Worm (Caenorhabditis elegans) whole organism, L3 larva: ENCODE measurements around the gene F55G1.7.
A peak's percentile ranks its signal among the peaks of the same experiment; 100 is the strongest.

Experiments
- R02D3.7 ChIP-seq: fragments of 150-350 bp; optimal IDR thresholded peaks from 2 replicates; lab custom pipeline; 2014; ENCODE audit warnings: missing biosample characterization, missing genetic modification characterization
- ama-1 ChIP-seq: fragments of 150-350 bp; optimal IDR thresholded peaks from 2 replicates; lab custom pipeline; 2018
- ceh-16 ChIP-seq: sonication (generic microtip); optimal IDR thresholded peaks from 2 replicates; lab custom pipeline; 2017; ENCODE audit warnings: missing biosample characterization, missing genetic modification characterization
- ceh-28 ChIP-seq: fragments of 150-350 bp; optimal IDR thresholded peaks from 2 replicates; lab custom pipeline; 2014; ENCODE audit warnings: missing biosample characterization, missing genetic modification reagents, missing genetic modification characterization
- ceh-9 ChIP-seq: sonication (generic microtip); optimal IDR thresholded peaks from 2 replicates; lab custom pipeline; 2018; ENCODE audit warnings: missing biosample characterization, missing genetic modification characterization
- daf-12 ChIP-seq: fragments of 150-350 bp; optimal IDR thresholded peaks from 2 replicates; lab custom pipeline; 2014; ENCODE audit warnings: missing biosample characterization, missing genetic modification reagents, missing genetic modification characterization
- egl-27 ChIP-seq: sonication (generic microtip); optimal IDR thresholded peaks from 4 replicates; lab custom pipeline; 2017; ENCODE audit warnings: missing biosample characterization, missing genetic modification reagents, missing genetic modification characterization
- egl-5 ChIP-seq: fragments of 150-350 bp; optimal IDR thresholded peaks from 2 replicates; lab custom pipeline; 2017; ENCODE audit warnings: missing biosample characterization, missing genetic modification reagents, missing genetic modification characterization, inconsistent platforms
- elt-1 ChIP-seq: fragments of 150-350 bp; optimal IDR thresholded peaks from 2 replicates; lab custom pipeline; 2014; ENCODE audit warnings: missing biosample characterization, missing genetic modification characterization
- elt-2 ChIP-seq: sonication (generic microtip); optimal IDR thresholded peaks from 2 replicates; lab custom pipeline; 2016; ENCODE audit warnings: missing genetic modification reagents, mild to moderate bottlenecking, missing genetic modification characterization, missing compliant biosample characterization
- elt-3 ChIP-seq, 3 experiments: fragments of 150-350 bp in 1 of 3; sonication (generic microtip) in 2 of 3; optimal IDR thresholded peaks; 2 replicates in 2 of 3; 4 replicates in 1 of 3; lab custom pipeline; 2014 to 2017; ENCODE audit warnings: missing biosample characterization in 3 of 3, missing genetic modification characterization in 3 of 3
- eor-1 ChIP-seq, 2 experiments: fragments of 150-350 bp; optimal IDR thresholded peaks; 2 replicates each; lab custom pipeline; 2014 to 2018; ENCODE audit warnings: missing biosample characterization in 2 of 2, missing genetic modification characterization in 2 of 2
- fkh-10 ChIP-seq: sonication (generic microtip); optimal IDR thresholded peaks from 2 replicates; lab custom pipeline; 2017; ENCODE audit warnings: missing biosample characterization, missing genetic modification reagents, missing genetic modification characterization
- fkh-2 ChIP-seq: fragments of 150-350 bp; optimal IDR thresholded peaks from 2 replicates; lab custom pipeline; 2014; ENCODE audit warnings: missing biosample characterization, missing genetic modification reagents, missing genetic modification characterization
- hmg-11 ChIP-seq: sonication (generic microtip); optimal IDR thresholded peaks from 2 replicates; lab custom pipeline; 2016; ENCODE audit warnings: missing genetic modification characterization, missing compliant biosample characterization
- jun-1 ChIP-seq: fragments of 150-350 bp; optimal IDR thresholded peaks from 2 replicates; lab custom pipeline; 2014; ENCODE audit warnings: missing biosample characterization, missing genetic modification reagents, missing genetic modification characterization
- lin-15B ChIP-seq: fragments of 150-350 bp; optimal IDR thresholded peaks from 2 replicates; lab custom pipeline; 2014; ENCODE audit warnings: missing biosample characterization, missing genetic modification characterization
- lsy-12 ChIP-seq: sonication (generic microtip); optimal IDR thresholded peaks from 2 replicates; lab custom pipeline; 2016; ENCODE audit warnings: mild to moderate bottlenecking, missing genetic modification characterization, missing compliant biosample characterization
- mdl-1 ChIP-seq: fragments of 150-350 bp; optimal IDR thresholded peaks from 2 replicates; lab custom pipeline; 2014; ENCODE audit warnings: missing biosample characterization, missing genetic modification characterization
- nfya-1 ChIP-seq: sonication (generic microtip); optimal IDR thresholded peaks from 2 replicates; lab custom pipeline; 2017; ENCODE audit warnings: missing genetic modification characterization, mild to moderate bottlenecking, missing compliant biosample characterization, antibody characterized with exemption, moderate library complexity; ENCODE audit not compliant: insufficient read depth
- nhr-12 ChIP-seq: fragments of 150-350 bp; optimal IDR thresholded peaks from 2 replicates; lab custom pipeline; 2014; ENCODE audit warnings: missing biosample characterization, missing genetic modification characterization
- nhr-237 ChIP-seq: fragments of 150-350 bp; optimal IDR thresholded peaks from 2 replicates; lab custom pipeline; 2014; ENCODE audit warnings: missing biosample characterization, missing genetic modification characterization
- nhr-25 ChIP-seq: sonication (generic microtip); optimal IDR thresholded peaks from 2 replicates; lab custom pipeline; 2017; ENCODE audit warnings: missing biosample characterization, missing genetic modification characterization
- nhr-43 ChIP-seq: sonication (generic microtip); optimal IDR thresholded peaks from 2 replicates; lab custom pipeline; 2016; ENCODE audit warnings: mild to moderate bottlenecking, missing genetic modification characterization, missing compliant biosample characterization; ENCODE audit not compliant: poor library complexity, severe bottlenecking
- nhr-67 ChIP-seq: fragments of 150-350 bp; optimal IDR thresholded peaks from 2 replicates; lab custom pipeline; 2014; ENCODE audit warnings: missing biosample characterization, missing genetic modification characterization
- nhr-76 ChIP-seq: fragments of 150-350 bp; sonication (generic microtip); optimal IDR thresholded peaks from 5 replicates; lab custom pipeline; 2014; ENCODE audit warnings: missing biosample characterization, missing genetic modification characterization
- nhr-77 ChIP-seq: fragments of 150-350 bp; optimal IDR thresholded peaks from 2 replicates; lab custom pipeline; 2014; ENCODE audit warnings: missing biosample characterization, missing genetic modification characterization
- pha-4 ChIP-seq: fragments of 150-350 bp; optimal IDR thresholded peaks from 2 replicates; lab custom pipeline; 2014; ENCODE audit warnings: missing biosample characterization, missing genetic modification reagents, missing genetic modification characterization
- pqm-1 ChIP-seq: fragments of 150-350 bp; optimal IDR thresholded peaks from 2 replicates; lab custom pipeline; 2017; ENCODE audit warnings: missing biosample characterization, missing genetic modification characterization, inconsistent platforms
- snpc-4 ChIP-seq: fragments of 150-350 bp; optimal IDR thresholded peaks from 2 replicates; lab custom pipeline; 2014; ENCODE audit warnings: missing biosample characterization, missing genetic modification characterization
- tbx-2 ChIP-seq: sonication (generic microtip); optimal IDR thresholded peaks from 2 replicates; lab custom pipeline; 2016; ENCODE audit warnings: mild to moderate bottlenecking, missing genetic modification characterization, missing compliant biosample characterization
- unc-39 ChIP-seq: sonication (generic microtip); optimal IDR thresholded peaks from 4 replicates; lab custom pipeline; 2017; ENCODE audit warnings: missing biosample characterization, missing genetic modification characterization
- unc-62 ChIP-seq: fragments of 150-350 bp; sonication (generic microtip); optimal IDR thresholded peaks from 4 replicates; lab custom pipeline; 2014; ENCODE audit warnings: missing biosample characterization, missing genetic modification reagents, missing genetic modification characterization
- zag-1 ChIP-seq: fragments of 150-350 bp; optimal IDR thresholded peaks from 2 replicates; lab custom pipeline; 2014; ENCODE audit warnings: missing biosample characterization, missing genetic modification characterization
- ztf-4 ChIP-seq: fragments of 150-350 bp; optimal IDR thresholded peaks from 2 replicates; lab custom pipeline; 2014; ENCODE audit warnings: missing biosample characterization, missing genetic modification characterization

The F55G1.7 gene

ce11 chrIV:7486201-7486947 is 16.7 kb upstream of the F55G1.7 start, which contains the start of the genes his-61 and his-62:
his-61 (minus strand) TSS chrIV:7486217.
his-62 (plus strand) TSS chrIV:7486545.
- TF ChIP-seq unc-39 (no peak), elt-1 (peak; percentile 42), nhr-25 (peak; percentile 85), jun-1 (tag; lab: Kevin White, UChicago) (peak; percentile 43), lsy-12 (peak; percentile 63), snpc-4 (peak; percentile 82), nhr-43 (tag; lab: Kevin White, UChicago) (peak; percentile 18), pha-4 (tag; lab: Kevin White, UChicago) (peak; percentile 73), ceh-16 (tag; lab: Kevin White, UChicago) (no peak), pqm-1 (tag; lab: Kevin White, UChicago) (peak; percentile 52), nhr-237 (no peak), lin-15B (peak; percentile 13), elt-2 (tag; lab: Kevin White, UChicago) (peak; percentile 83), nfya-1 (tag; lab: Kevin White, UChicago) (peak; percentile 49)

- TF ChIP-seq zag-1 (tag; lab: Kevin White, UChicago), result no peak
- no peak for TF ChIP-seq mdl-1 (tag; lab: Kevin White, UChicago)
- TF ChIP-seq nhr-25, result no peak
- TF ChIP-seq unc-39, result no peak
- no peak for TF ChIP-seq elt-2 (tag; lab: Kevin White, UChicago)
- TF ChIP-seq, all 47 proteins: peak for 0
Observed at ce11 chrIV:7478134-7478533, 8.5 kb upstream of the F55G1.7 start, which contains the start of gene rod-1. rod-1 (plus strand) TSS chrIV:7478452.

- no peak for TF ChIP-seq fkh-2 (tag; lab: Kevin White, UChicago)
- TF ChIP-seq unc-62 (GFP tag; lab: Kevin White, UChicago), result no peak
- no peak for TF ChIP-seq snpc-4
- TF ChIP-seq nhr-77 (tag; lab: Kevin White, UChicago), result no peak
- TF ChIP-seq elt-1, result no peak
- TF ChIP-seq eor-1 (tag; optimal IDR thresholded peaks at IDR 0.05; lab: Kevin White, UChicago), result no peak
- TF ChIP-seq nhr-237, result no peak
- no peak for TF ChIP-seq egl-5
- no peak for TF ChIP-seq daf-12 (tag; lab: Kevin White, UChicago)
- TF ChIP-seq mdl-1 (tag; lab: Kevin White, UChicago), result no peak
- TF ChIP-seq jun-1 (tag; lab: Kevin White, UChicago), result no peak
- TF ChIP-seq nhr-67, result no peak
- no peak for TF ChIP-seq elt-3 (tag; optimal IDR thresholded peaks at IDR 0.05; lab: Kevin White, UChicago)
- TF ChIP-seq hmg-11 (tag; lab: Kevin White, UChicago), result no peak
- TF ChIP-seq nhr-76 (tag; lab: Kevin White, UChicago), result no peak
Observed at ce11 chrIV:7477697-7478096, 8.1 kb upstream of the F55G1.7 start.

ce11 chrIV:7477197-7477596 is 7.6 kb upstream of the F55G1.7 start, which contains the start of gene pycr-4:
pycr-4 (minus strand) TSS chrIV:7477297.
- TF ChIP-seq zag-1 (tag; lab: Kevin White, UChicago) (no peak), lsy-12 (no peak), R02D3.7 (tag; lab: Kevin White, UChicago) (no peak), nfya-1 (tag; lab: Kevin White, UChicago) (no peak), ceh-16 (tag; lab: Kevin White, UChicago) (no peak), ama-1 (no peak), ceh-28 (no peak), unc-39 (no peak), tbx-2 (tag; lab: Kevin White, UChicago) (no peak), unc-62 (GFP tag; lab: Kevin White, UChicago) (no peak), fkh-10 (GFP tag; lab: Kevin White, UChicago) (no peak), ceh-9 (no peak), ztf-4 (no peak), nhr-77 (tag; lab: Kevin White, UChicago) (no peak), daf-12 (tag; lab: Kevin White, UChicago) (no peak), egl-27 (tag; lab: Kevin White, UChicago) (no peak), nhr-12 (tag; lab: Kevin White, UChicago) (no peak), nhr-43 (tag; lab: Kevin White, UChicago) (no peak), pqm-1 (tag; lab: Kevin White, UChicago) (no peak)
- TF ChIP-seq, all 47 proteins: peak for 0
